Worm (Caenorhabditis elegans): Measurements from ENCODE around the gene F09E5.12.

F09E5.12 gene

DNA sequence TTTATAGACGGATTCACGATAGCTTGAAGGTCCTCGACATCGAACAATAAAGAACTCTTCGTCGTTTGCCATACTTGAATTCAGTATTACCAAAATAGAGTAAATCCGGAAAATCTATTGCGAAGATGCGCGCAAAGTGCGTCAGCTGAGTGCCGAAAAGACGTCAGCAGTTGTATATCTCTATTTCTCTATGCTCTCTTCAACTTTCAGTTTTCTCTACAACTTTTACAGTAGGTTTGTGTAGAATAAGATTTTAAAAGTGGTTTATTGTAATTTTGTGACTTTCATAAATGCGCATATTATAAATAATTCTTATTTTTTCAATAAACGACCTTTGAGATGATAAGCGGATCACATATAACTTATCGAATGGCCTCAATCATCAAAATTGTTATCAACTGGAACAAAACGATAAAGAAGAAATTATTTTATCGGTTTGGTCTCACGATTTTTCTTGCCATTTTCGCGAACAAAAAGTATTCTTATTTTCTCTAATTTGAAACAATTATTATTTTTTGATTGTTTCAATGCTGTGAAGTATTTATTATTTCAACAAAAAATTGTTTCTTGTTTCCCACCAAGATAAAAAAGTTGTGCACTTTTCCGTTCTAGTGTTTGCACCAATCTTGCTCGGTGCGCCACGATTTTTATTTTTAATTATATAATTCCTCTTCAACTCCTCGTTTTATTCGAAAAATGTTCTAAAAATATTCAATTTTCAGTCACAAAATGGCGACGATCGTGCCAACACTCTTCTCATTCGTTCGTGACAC lies 2.9 kb upstream of the F09E5.12 start, which contains the start of the genes agt-2 and F09E5.3:
TSS of gene agt-2 (minus strand) at position 553 of the 773 bp plus-strand sequence.
TSS of gene F09E5.3 (plus strand) at position 723 of the 773 bp plus-strand sequence.
- TF ChIP-seq tra-4 (tag; optimal IDR thresholded peaks at IDR 0.05), result no peak
- TF ChIP-seq ceh-36 (tag; optimal IDR thresholded peaks at IDR 0.05), result no peak
- TF ChIP-seq pes-1 (GFP tag; IDR thresholded peaks at IDR 0.05), result no peak
- no peak for TF ChIP-seq scrt-1 (GFP tag; IDR thresholded peaks at IDR 0.05)
- TF ChIP-seq hmbx-1 (tag; optimal IDR thresholded peaks at IDR 0.05), result no peak
- TF ChIP-seq B0310.2 (tag; optimal IDR thresholded peaks at IDR 0.05), result no peak
- 0 out of 2 replicates have a peak, but pooled peaks have one; percentile 27 for TF ChIP-seq tbx-37 (GFP tag; conservative IDR thresholded peaks at IDR 0.05)
- no peak for TF ChIP-seq tbx-11 (GFP tag; IDR thresholded peaks at IDR 0.05)
- TF ChIP-seq aly-1 (tag; optimal IDR thresholded peaks at IDR 0.05), result no peak
- TF ChIP-seq hmg-4 (GFP tag; optimal IDR thresholded peaks at IDR 0.05), result peak; percentile 20
- peak; percentile 36 for TF ChIP-seq F13C5.2 (tag; optimal IDR thresholded peaks at IDR 0.05)
- TF ChIP-seq hnd-1 (tag; optimal IDR thresholded peaks at IDR 0.05), result no peak
- no peak for TF ChIP-seq ama-1 (optimal IDR thresholded peaks at IDR 0.05)
- no peak for TF ChIP-seq sea-1 (GFP tag; conservative IDR thresholded peaks at IDR 0.05)
- 0 out of 2 replicates have a peak, but pooled peaks have one; percentile 54 for TF ChIP-seq flt-1 (GFP tag; IDR thresholded peaks at IDR 0.05)
- no peak for TF ChIP-seq ets-7 (tag; optimal IDR thresholded peaks at IDR 0.05)
- no peak for TF ChIP-seq ceh-13 (GFP tag; optimal IDR thresholded peaks at IDR 0.05)

DNA sequence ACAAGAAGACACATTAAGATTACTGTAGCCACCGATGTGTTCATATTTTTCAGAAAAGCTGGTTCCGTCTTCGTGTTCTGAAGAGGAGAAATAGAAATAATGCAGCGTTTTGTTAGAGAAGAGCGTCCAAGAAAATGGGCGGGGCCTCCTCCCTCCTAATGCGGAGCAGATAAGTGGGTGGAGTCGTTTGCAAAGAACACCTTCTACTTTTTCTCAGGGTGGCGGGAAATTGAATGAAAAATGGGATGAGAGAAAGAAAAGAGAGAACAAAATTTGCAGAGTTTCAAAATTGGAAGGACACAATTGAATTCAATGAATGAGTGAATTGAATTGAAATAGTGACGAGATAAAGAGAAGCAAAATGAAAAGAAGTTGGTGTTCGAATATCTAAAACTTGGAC lies 4.9 kb downstream of the F09E5.12 start, which contains the start of gene F09E5.16:
TSS of gene F09E5.16 (minus strand) at position 101 of the 400 bp plus-strand sequence.
- no peak for TF ChIP-seq scrt-1 (GFP tag; IDR thresholded peaks at IDR 0.05)
- no peak for TF ChIP-seq ceh-13 (GFP tag; optimal IDR thresholded peaks at IDR 0.05)
- TF ChIP-seq ama-1 (optimal IDR thresholded peaks at IDR 0.05), result no peak
- no peak for TF ChIP-seq F13C5.2 (tag; optimal IDR thresholded peaks at IDR 0.05)
- no peak for TF ChIP-seq tra-4 (tag; optimal IDR thresholded peaks at IDR 0.05)
- no peak for TF ChIP-seq hmg-4 (GFP tag; optimal IDR thresholded peaks at IDR 0.05)

DNA sequence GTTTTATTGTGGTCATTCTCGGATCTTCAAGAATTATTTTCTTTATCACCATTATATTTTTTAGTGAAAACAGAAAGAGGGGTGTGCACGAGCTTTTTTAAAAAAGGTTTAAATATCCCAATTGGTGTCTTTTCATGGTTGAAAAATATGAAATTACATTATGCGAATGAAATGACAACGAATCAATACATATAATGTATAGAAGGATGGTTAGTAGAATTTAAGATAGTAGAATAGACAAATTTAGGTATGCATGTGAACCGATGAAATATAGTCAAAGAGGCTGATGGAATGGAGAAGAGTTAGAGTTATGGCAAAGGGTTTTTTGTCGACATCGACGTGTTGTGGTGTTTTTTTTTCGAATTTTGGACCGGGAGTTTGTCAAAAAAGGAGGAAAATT lies 6.0 kb downstream of the F09E5.12 start:
- no peak for TF ChIP-seq tra-4 (tag; optimal IDR thresholded peaks at IDR 0.05)
- no peak for TF ChIP-seq ceh-36 (tag; optimal IDR thresholded peaks at IDR 0.05)
- no peak for TF ChIP-seq B0310.2 (tag; optimal IDR thresholded peaks at IDR 0.05)
- TF ChIP-seq aly-1 (tag; optimal IDR thresholded peaks at IDR 0.05), result no peak
- TF ChIP-seq hnd-1 (tag; optimal IDR thresholded peaks at IDR 0.05), result no peak
- TF ChIP-seq ama-1 (optimal IDR thresholded peaks at IDR 0.05), result no peak
- TF ChIP-seq F13C5.2 (tag; optimal IDR thresholded peaks at IDR 0.05), result no peak
- TF ChIP-seq hmg-4 (GFP tag; optimal IDR thresholded peaks at IDR 0.05), result no peak
- no peak for TF ChIP-seq pes-1 (GFP tag; IDR thresholded peaks at IDR 0.05)
- no peak for TF ChIP-seq tbx-37 (GFP tag; conservative IDR thresholded peaks at IDR 0.05)
- no peak for TF ChIP-seq flt-1 (GFP tag; IDR thresholded peaks at IDR 0.05)
- TF ChIP-seq hmbx-1 (tag; optimal IDR thresholded peaks at IDR 0.05), result no peak
- TF ChIP-seq ets-7 (tag; optimal IDR thresholded peaks at IDR 0.05), result no peak
- TF ChIP-seq scrt-1 (GFP tag; IDR thresholded peaks at IDR 0.05), result no peak

- TF ChIP-seq hmbx-1 (tag; optimal IDR thresholded peaks at IDR 0.05), result no peak
- TF ChIP-seq ceh-13 (GFP tag; optimal IDR thresholded peaks at IDR 0.05), result no peak
- TF ChIP-seq pes-1 (GFP tag; IDR thresholded peaks at IDR 0.05), result no peak
- TF ChIP-seq ama-1 (optimal IDR thresholded peaks at IDR 0.05), result no peak
- no peak for TF ChIP-seq hmg-4 (GFP tag; optimal IDR thresholded peaks at IDR 0.05)
- TF ChIP-seq sea-1 (GFP tag; conservative IDR thresholded peaks at IDR 0.05), result no peak
- no peak for TF ChIP-seq tbx-37 (GFP tag; conservative IDR thresholded peaks at IDR 0.05)
- TF ChIP-seq hnd-1 (tag; optimal IDR thresholded peaks at IDR 0.05), result no peak
- TF ChIP-seq ceh-36 (tag; optimal IDR thresholded peaks at IDR 0.05), result no peak
- TF ChIP-seq aly-1 (tag; optimal IDR thresholded peaks at IDR 0.05), result no peak
Measured at ce11 chrII:5359252-5359651, 11.3 kb downstream of the F09E5.12 start, which contains the start of gene sec-6. Gene sec-6 (plus strand): TSS chrII:5359552.

ce11 chrII:5358137-5358745 lies 12.3 kb downstream of the F09E5.12 start, which contains the start of the genes F09E5.11 and bmy-1:
Gene F09E5.11 (minus strand): TSS chrII:5358187.
Gene bmy-1 (plus strand): TSS chrII:5358695.
- TF ChIP-seq pes-1 (GFP tag; IDR thresholded peaks at IDR 0.05) (peak; percentile 74), ets-7 (tag; optimal IDR thresholded peaks at IDR 0.05) (peak; percentile 23), tbx-11 (GFP tag; IDR thresholded peaks at IDR 0.05) (0 out of 2 replicates have a peak, but pooled peaks have one; percentile 42), ama-1 (optimal IDR thresholded peaks at IDR 0.05) (no peak), ceh-13 (GFP tag; optimal IDR thresholded peaks at IDR 0.05) (peak; percentile 21), flt-1 (GFP tag; IDR thresholded peaks at IDR 0.05) (0 out of 2 replicates have a peak, but pooled peaks have one; percentile 11), tra-4 (tag; optimal IDR thresholded peaks at IDR 0.05) (no peak), sea-1 (GFP tag; conservative IDR thresholded peaks at IDR 0.05) (0 out of 2 replicates have a peak, but pooled peaks have one; percentile 23), hmbx-1 (tag; optimal IDR thresholded peaks at IDR 0.05) (no peak), hmg-4 (GFP tag; optimal IDR thresholded peaks at IDR 0.05) (peak; percentile 74), F13C5.2 (tag; optimal IDR thresholded peaks at IDR 0.05) (peak; percentile 61), tbx-37 (GFP tag; conservative IDR thresholded peaks at IDR 0.05) (peak; percentile 79), hnd-1 (tag; optimal IDR thresholded peaks at IDR 0.05) (no peak)

DNA sequence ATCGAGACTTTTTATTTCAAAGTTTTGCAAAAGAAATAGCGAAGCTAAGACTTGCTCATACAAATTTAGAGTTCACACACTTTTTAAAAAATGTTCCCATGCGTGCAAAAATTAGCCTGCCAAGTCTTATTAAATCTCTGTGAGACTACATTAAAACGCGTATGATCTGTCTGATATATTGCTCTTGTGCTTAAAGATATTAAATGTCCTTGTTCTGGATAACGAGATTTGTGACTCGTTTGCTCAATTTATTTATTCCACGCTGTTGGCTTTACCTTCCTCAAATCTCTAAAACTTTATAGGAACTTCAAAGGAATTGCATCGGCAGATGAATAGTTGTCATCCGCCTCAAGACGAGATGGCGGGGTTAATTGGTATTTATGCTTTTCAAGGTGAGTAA lies 15.2 kb downstream of the F09E5.12 start, which contains the start of gene srg-69:
TSS of gene srg-69 (plus strand) at position 301 of the 400 bp plus-strand sequence.
- no peak for TF ChIP-seq aly-1 (tag; optimal IDR thresholded peaks at IDR 0.05)
- TF ChIP-seq ets-7 (tag; optimal IDR thresholded peaks at IDR 0.05), result no peak
- no peak for TF ChIP-seq ama-1 (optimal IDR thresholded peaks at IDR 0.05)
- no peak for TF ChIP-seq tbx-11 (GFP tag; IDR thresholded peaks at IDR 0.05)
- TF ChIP-seq ceh-13 (GFP tag; optimal IDR thresholded peaks at IDR 0.05), result no peak
- no peak for TF ChIP-seq scrt-1 (GFP tag; IDR thresholded peaks at IDR 0.05)
- no peak for TF ChIP-seq pes-1 (GFP tag; IDR thresholded peaks at IDR 0.05)
- no peak for TF ChIP-seq hmg-4 (GFP tag; optimal IDR thresholded peaks at IDR 0.05)
- TF ChIP-seq tbx-37 (GFP tag; conservative IDR thresholded peaks at IDR 0.05), result no peak
- no peak for TF ChIP-seq flt-1 (GFP tag; IDR thresholded peaks at IDR 0.05)
- no peak for TF ChIP-seq B0310.2 (tag; optimal IDR thresholded peaks at IDR 0.05)

All from whole organism, early embryonic.